Worm (Caenorhabditis elegans) whole organism, L4 larva: Measurements from ENCODE around the gene W04G3.5.

Experiments
- D1046.2 ChIP-seq: fragments of 200-800 bp; sonication (Bioruptor generic); IDR thresholded peaks from 2 replicates; pipeline ENCODE4 v1.3.6; 2022; ENCODE audit warnings: missing genetic modification characterization, missing compliant biosample characterization
- F10B5.3 ChIP-seq: sonication (generic microtip); optimal IDR thresholded peaks from 2 replicates; lab custom pipeline; 2016; ENCODE audit warnings: mild to moderate bottlenecking, missing genetic modification characterization, missing compliant biosample characterization
- F44E2.7 ChIP-seq: fragments of 200-800 bp; sonication (Bioruptor generic); IDR thresholded peaks from 2 replicates; pipeline ENCODE4 v2.1.2; 2022; ENCODE audit warnings: missing genetic modification characterization, missing compliant biosample characterization
- T26A8.4 ChIP-seq: fragments of 200-800 bp; sonication (Bioruptor generic); IDR thresholded peaks from 2 replicates; pipeline ENCODE4 v1.3.6; 2022; ENCODE audit warnings: missing genetic modification characterization, missing compliant biosample characterization
- Y105C5A.15 ChIP-seq: fragments of 200-800 bp; sonication (Bioruptor generic); IDR thresholded peaks from 2 replicates; pipeline ENCODE4 v1.3.6; 2022; ENCODE audit warnings: missing genetic modification characterization, missing compliant biosample characterization
- Y5F2A.4 ChIP-seq: fragments of 200-800 bp; sonication (Bioruptor generic); optimal IDR thresholded peaks from 2 replicates; lab custom pipeline; 2018; ENCODE audit warnings: mild to moderate bottlenecking, missing genetic modification characterization, missing compliant biosample characterization
- ZK337.2 ChIP-seq: fragments of 200-800 bp; sonication (Bioruptor generic); IDR thresholded peaks from 2 replicates; pipeline ENCODE4 v1.3.6; 2022; ENCODE audit warnings: missing genetic modification reagents, missing genetic modification characterization, missing compliant biosample characterization
- aly-2 ChIP-seq: sonication (generic microtip); optimal IDR thresholded peaks from 2 replicates; lab custom pipeline; 2018; ENCODE audit warnings: missing biosample characterization, missing genetic modification characterization
- ceh-44 ChIP-seq: fragments of 200-800 bp; sonication (Bioruptor generic); IDR thresholded peaks from 2 replicates; pipeline ENCODE4 v1.3.6; 2022; ENCODE audit warnings: missing genetic modification reagents, missing genetic modification characterization, missing compliant biosample characterization
- ceh-62 ChIP-seq: sonication (generic microtip); optimal IDR thresholded peaks from 2 replicates; lab custom pipeline; 2017; ENCODE audit warnings: missing biosample characterization, missing genetic modification characterization
- ceh-82 ChIP-seq: sonication (generic microtip); optimal IDR thresholded peaks from 2 replicates; lab custom pipeline; 2017; ENCODE audit warnings: missing biosample characterization, missing genetic modification characterization
- ces-1 ChIP-seq: fragments of 150-350 bp; sonication (generic microtip); optimal IDR thresholded peaks from 4 replicates; lab custom pipeline; 2014; ENCODE audit warnings: missing biosample characterization, missing genetic modification reagents, missing genetic modification characterization
- cey-2 ChIP-seq: sonication (generic microtip); optimal IDR thresholded peaks from 3 replicates; lab custom pipeline; 2017; ENCODE audit warnings: missing genetic modification characterization, mild to moderate bottlenecking, missing compliant biosample characterization, antibody characterized with exemption, borderline replicate concordance; ENCODE audit not compliant: insufficient read depth
- daf-16 ChIP-seq, 3 experiments: sonication (generic microtip); optimal IDR thresholded peaks; 2 replicates each; lab custom pipeline; 2016 to 2017; ENCODE audit warnings: missing genetic modification characterization in 3 of 3, missing genetic modification reagents in 3 of 3, mild to moderate bottlenecking in 2 of 3, missing compliant biosample characterization in 2 of 3, missing biosample characterization in 1 of 3, moderate library complexity in 1 of 3
- daf-19 ChIP-seq: fragments of 200-800 bp; sonication (Bioruptor generic); conservative IDR thresholded peaks from 2 replicates; pipeline ENCODE4 v1.3.6; 2022; ENCODE audit warnings: missing genetic modification characterization, missing compliant biosample characterization
- daf-8 ChIP-seq: fragments of 200-800 bp; sonication (Bioruptor generic); IDR thresholded peaks from 2 replicates; pipeline ENCODE4 v1.3.6; 2022; ENCODE audit warnings: missing genetic modification characterization, missing compliant biosample characterization
- dmd-6 ChIP-seq: fragments of 200-800 bp; sonication (Bioruptor generic); IDR thresholded peaks from 2 replicates; pipeline ENCODE4 v1.3.6; 2022; ENCODE audit warnings: missing genetic modification reagents, missing genetic modification characterization, missing compliant biosample characterization
- dmd-8 ChIP-seq: fragments of 200-800 bp; sonication (Bioruptor generic); IDR thresholded peaks from 2 replicates; pipeline ENCODE4 v1.3.6; 2022; ENCODE audit warnings: missing genetic modification characterization, missing compliant biosample characterization
- dmd-9 ChIP-seq: fragments of 200-800 bp; sonication (Bioruptor generic); IDR thresholded peaks from 2 replicates; pipeline ENCODE4 v1.3.6; 2022; ENCODE audit warnings: missing genetic modification reagents, missing genetic modification characterization, missing compliant biosample characterization
- dpl-1 ChIP-seq: fragments of 150-350 bp; optimal IDR thresholded peaks from 2 replicates; lab custom pipeline; 2014; ENCODE audit warnings: missing biosample characterization, missing genetic modification reagents, missing genetic modification characterization
- dve-1 ChIP-seq: sonication (generic microtip); optimal IDR thresholded peaks from 2 replicates; lab custom pipeline; 2017; ENCODE audit warnings: antibody characterized with exemption, mild to moderate bottlenecking, missing genetic modification characterization, missing compliant biosample characterization; ENCODE audit not compliant: insufficient read depth
- egl-43 ChIP-seq: fragments of 200-800 bp; sonication (Bioruptor generic); IDR thresholded peaks from 2 replicates; pipeline ENCODE4 v1.3.6; 2022; ENCODE audit warnings: missing genetic modification reagents, missing genetic modification characterization, missing compliant biosample characterization
- hif-1 ChIP-seq, 2 experiments: sonication (generic microtip); optimal IDR thresholded peaks; 2 replicates each; lab custom pipeline; 2016 to 2017; ENCODE audit warnings: missing compliant biosample characterization in 2 of 2, missing genetic modification characterization in 2 of 2, missing genetic modification reagents in 2 of 2, missing genotype in 2 of 2, mild to moderate bottlenecking in 1 of 2
- hlh-11 ChIP-seq: fragments of 200-800 bp; sonication (Bioruptor generic); optimal IDR thresholded peaks from 2 replicates; lab custom pipeline; 2018; ENCODE audit warnings: mild to moderate bottlenecking, missing genetic modification characterization, missing compliant biosample characterization
- hlh-30 ChIP-seq: sonication (generic microtip); optimal IDR thresholded peaks from 2 replicates; lab custom pipeline; 2017; ENCODE audit warnings: antibody characterized with exemption, mild to moderate bottlenecking, missing genetic modification characterization, missing compliant biosample characterization; ENCODE audit not compliant: insufficient read depth
- jun-1 ChIP-seq: fragments of 150-350 bp; optimal IDR thresholded peaks from 2 replicates; lab custom pipeline; 2014; ENCODE audit warnings: missing biosample characterization, missing genetic modification reagents, missing genetic modification characterization
- lin-1 ChIP-seq: fragments of 200-800 bp; sonication (Bioruptor generic); IDR thresholded peaks from 2 replicates; pipeline ENCODE4 v1.3.6; 2022; ENCODE audit warnings: missing genetic modification reagents, missing genetic modification characterization, missing compliant biosample characterization
- lin-13 ChIP-seq: fragments of 150-350 bp; optimal IDR thresholded peaks from 2 replicates; lab custom pipeline; 2014; ENCODE audit warnings: missing biosample characterization, missing genetic modification reagents, missing genetic modification characterization
- lin-38 ChIP-seq: fragments of 200-800 bp; sonication (Bioruptor generic); IDR thresholded peaks from 2 replicates; pipeline ENCODE4 v1.3.6; 2022; ENCODE audit warnings: missing genetic modification reagents, missing genetic modification characterization, missing compliant biosample characterization
- lin-39 ChIP-seq: fragments of 150-350 bp; optimal IDR thresholded peaks from 2 replicates; lab custom pipeline; 2014; ENCODE audit warnings: missing biosample characterization, missing genetic modification reagents, missing genetic modification characterization
- lsy-2 ChIP-seq, 2 experiments: fragments of 150-350 bp in 1 of 2; sonication (generic microtip) in 1 of 2; optimal IDR thresholded peaks; 2 replicates each; lab custom pipeline; 2014 to 2017; ENCODE audit warnings: missing biosample characterization in 2 of 2, missing genetic modification characterization in 2 of 2
- mep-1 ChIP-seq: fragments of 150-350 bp; sonication (generic microtip); optimal IDR thresholded peaks from 3 replicates; lab custom pipeline; 2014; ENCODE audit warnings: missing biosample characterization, missing genetic modification characterization
- mxl-2 ChIP-seq: fragments of 200-800 bp; sonication (Bioruptor generic); conservative IDR thresholded peaks from 2 replicates; pipeline ENCODE4 v1.3.6; 2022; ENCODE audit warnings: missing genetic modification reagents, missing genetic modification characterization, missing compliant biosample characterization
- mxl-3 ChIP-seq: fragments of 200-800 bp; sonication (Bioruptor generic); optimal IDR thresholded peaks from 2 replicates; lab custom pipeline; 2018; ENCODE audit warnings: mild to moderate bottlenecking, missing genetic modification characterization, missing compliant biosample characterization
- nhr-102 ChIP-seq: sonication (generic microtip); optimal IDR thresholded peaks from 2 replicates; lab custom pipeline; 2016; ENCODE audit warnings: mild to moderate bottlenecking, missing genetic modification characterization, moderate library complexity, missing compliant biosample characterization
- nhr-25 ChIP-seq: sonication (generic microtip); optimal IDR thresholded peaks from 2 replicates; lab custom pipeline; 2017; ENCODE audit warnings: missing genetic modification characterization, mild to moderate bottlenecking, missing compliant biosample characterization, antibody characterized with exemption, moderate library complexity, borderline replicate concordance; ENCODE audit not compliant: insufficient read depth
- nhr-76 ChIP-seq: fragments of 150-350 bp; optimal IDR thresholded peaks from 2 replicates; lab custom pipeline; 2014; ENCODE audit warnings: missing biosample characterization, missing genetic modification characterization
- pha-4 ChIP-seq, 2 experiments: fragments of 150-350 bp in 1 of 2; fragments of 200-800 bp in 1 of 2; sonication (Bioruptor generic) in 1 of 2; IDR thresholded peaks in 1 of 2; optimal IDR thresholded peaks in 1 of 2; 2 replicates each; pipeline versions ENCODE4 v1.3.6 to Lab custom; 2014 to 2022; ENCODE audit warnings: missing genetic modification characterization in 2 of 2, missing genetic modification reagents in 2 of 2, missing biosample characterization in 1 of 2, missing compliant biosample characterization in 1 of 2
- php-3 ChIP-seq: fragments of 200-800 bp; sonication (Bioruptor generic); IDR thresholded peaks from 2 replicates; pipeline ENCODE4 v1.3.6; 2022; ENCODE audit warnings: missing genetic modification reagents, missing genetic modification characterization, missing compliant biosample characterization
- rbr-2 ChIP-seq: sonication (generic microtip); optimal IDR thresholded peaks from 2 replicates; lab custom pipeline; 2016; ENCODE audit warnings: missing genotype, missing genetic modification characterization, missing compliant biosample characterization
- saeg-2 ChIP-seq: fragments of 200-800 bp; sonication (Bioruptor generic); IDR thresholded peaks from 2 replicates; pipeline ENCODE4 v1.3.6; 2022; ENCODE audit warnings: missing genetic modification reagents, missing genetic modification characterization, missing compliant biosample characterization
- spr-1 ChIP-seq: sonication (generic microtip); optimal IDR thresholded peaks from 2 replicates; lab custom pipeline; 2016; ENCODE audit warnings: mild to moderate bottlenecking, missing genetic modification characterization, missing compliant biosample characterization
- spr-3 ChIP-seq: fragments of 200-800 bp; sonication (Bioruptor generic); optimal IDR thresholded peaks from 2 replicates; lab custom pipeline; 2018; ENCODE audit warnings: mild to moderate bottlenecking, missing genetic modification characterization, missing compliant biosample characterization
- tra-1 ChIP-seq: fragments of 200-800 bp; sonication (Bioruptor generic); IDR thresholded peaks from 2 replicates; pipeline ENCODE4 v1.3.6; 2022; ENCODE audit warnings: missing genetic modification reagents, missing genetic modification characterization, missing compliant biosample characterization
- unc-39 ChIP-seq: sonication (generic microtip); optimal IDR thresholded peaks from 2 replicates; lab custom pipeline; 2017; ENCODE audit warnings: missing biosample characterization, missing genetic modification characterization
- vab-7 ChIP-seq: fragments of 200-800 bp; sonication (Bioruptor generic); IDR thresholded peaks from 2 replicates; pipeline ENCODE4 v1.3.6; 2022; ENCODE audit warnings: missing genetic modification reagents, missing genetic modification characterization, missing compliant biosample characterization
- zfp-2 ChIP-seq: sonication (generic microtip); optimal IDR thresholded peaks from 2 replicates; lab custom pipeline; 2016; ENCODE audit warnings: mild to moderate bottlenecking, missing genetic modification characterization, missing compliant biosample characterization
- zip-2 ChIP-seq: fragments of 150-350 bp; optimal IDR thresholded peaks from 2 replicates; lab custom pipeline; 2014; ENCODE audit warnings: missing biosample characterization, missing genetic modification characterization

The W04G3.5 gene

ce11 chrX:11034430-11035117 is 38.9 kb upstream of the W04G3.5 start (continued):
- TF ChIP-seq dmd-8 (GFP tag; lab: Robert Waterston, UW) (no peak), egl-43 (no peak), ces-1 (GFP tag; lab: Kevin White, UChicago) (no peak), daf-8 (GFP tag; lab: Robert Waterston, UW) (no peak), zfp-2 (tag; lab: Kevin White, UChicago) (no peak), zip-2 (tag; lab: Kevin White, UChicago) (no peak), lin-1 (GFP tag; lab: Robert Waterston, UW) (no peak), ceh-82 (no peak), unc-39 (tag; lab: Kevin White, UChicago) (no peak), cey-2 (tag; lab: Kevin White, UChicago) (no peak), mxl-2 (GFP tag; lab: Robert Waterston, UW) (no peak), vab-7 (GFP tag; lab: Robert Waterston, UW) (no peak), Y5F2A.4 (GFP tag; lab: Kevin White, UChicago) (no peak), mep-1 (peak; percentile 50), saeg-2 (GFP tag; lab: Robert Waterston, UW) (no peak), daf-16 (GFP tag; optimal IDR thresholded peaks at IDR 0.05; lab: Kevin White, UChicago) (no peak), daf-16 (tag; optimal IDR thresholded peaks at IDR 0.05; lab: Kevin White, UChicago) (peak; percentile 73), spr-3 (GFP tag; lab: Kevin White, UChicago) (no peak), ceh-62 (tag; lab: Kevin White, UChicago) (no peak), F10B5.3 (no peak), spr-1 (tag; lab: Kevin White, UChicago) (no peak), hlh-11 (tag; lab: Kevin White, UChicago) (peak; percentile 30), dmd-9 (no peak), F44E2.7 (GFP tag; lab: Robert Waterston, UW) (no peak), lin-13 (no peak), dve-1 (tag; lab: Kevin White, UChicago) (peak; percentile 59), lsy-2 (tag; optimal IDR thresholded peaks at IDR 0.05; lab: Kevin White, UChicago) (peak in 1 of 2 experiments; percentile 47), pha-4 (GFP tag; IDR thresholded peaks at IDR 0.05; lab: Robert Waterston, UW) (no peak), pha-4 (tag; optimal IDR thresholded peaks at IDR 0.05; lab: Kevin White, UChicago) (no peak), jun-1 (tag; lab: Kevin White, UChicago) (no peak), hif-1 (tag; optimal IDR thresholded peaks at IDR 0.05; lab: Kevin White, UChicago) (peak in 1 of 2 experiments; percentile 42), nhr-102 (no peak), aly-2 (no peak), dpl-1 (no peak), T26A8.4 (GFP tag; lab: Robert Waterston, UW) (no peak), D1046.2 (GFP tag; lab: Robert Waterston, UW) (no peak), ceh-44 (GFP tag; lab: Robert Waterston, UW) (0 out of 2 replicates have a peak, but pooled peaks have one; percentile 14), Y105C5A.15 (GFP tag; lab: Robert Waterston, UW) (no peak), php-3 (GFP tag; lab: Robert Waterston, UW) (no peak), tra-1 (no peak), rbr-2 (tag; lab: Kevin White, UChicago) (peak; percentile 25), mxl-3 (GFP tag; lab: Kevin White, UChicago) (no peak), lin-39 (tag; lab: Kevin White, UChicago) (no peak), nhr-76 (no peak), dmd-6 (no peak), hlh-30 (peak; percentile 16), lin-38 (GFP tag; lab: Robert Waterston, UW) (no peak), nhr-25 (tag; lab: Kevin White, UChicago) (no peak), daf-19 (GFP tag; lab: Robert Waterston, UW) (no peak), ZK337.2 (GFP tag; lab: Robert Waterston, UW) (no peak)
